Fruit fly (Drosophila melanogaster): Measurements from ENCODE around the gene CG17264.

DNA sequence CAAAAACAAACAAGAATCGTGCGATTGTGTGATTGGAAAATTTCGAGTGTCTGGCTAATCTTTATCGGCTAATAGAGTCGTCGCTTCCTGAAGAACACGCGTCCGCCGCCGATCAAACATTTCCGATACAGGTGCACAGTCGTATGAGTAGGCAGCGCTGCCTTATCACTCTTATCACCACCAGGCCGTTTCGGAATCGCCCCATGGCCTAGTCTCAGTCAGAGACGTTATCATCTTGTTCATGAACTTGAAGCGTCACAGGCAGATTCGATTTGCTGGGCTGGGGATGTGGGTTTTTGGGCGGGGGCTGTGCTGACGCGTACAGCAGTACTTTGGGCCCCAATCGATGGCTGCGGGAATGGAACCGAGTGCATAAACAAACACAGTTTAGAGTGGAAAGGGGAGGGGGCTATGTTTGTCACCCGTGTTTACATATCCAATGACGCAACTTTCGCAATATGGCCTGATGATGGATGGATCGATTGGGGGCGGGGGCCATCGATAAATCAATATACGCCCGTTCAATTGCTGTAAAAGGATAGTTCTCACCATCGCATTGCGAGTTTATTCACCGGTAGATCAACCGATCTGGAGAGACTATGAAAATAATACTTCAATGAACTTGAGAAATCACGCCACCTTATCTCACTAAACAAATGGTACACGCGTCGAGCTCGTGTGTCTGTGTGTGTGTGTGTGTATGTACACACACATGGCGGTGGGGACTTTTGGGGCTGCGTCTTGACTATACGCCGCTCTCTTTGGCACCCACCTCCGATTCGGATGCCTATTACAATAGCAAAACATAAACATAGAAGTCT lies 39.9 kb downstream of the CG17264 start:
- no peak for TF ChIP-seq CG8478 (optimal IDR thresholded peaks at IDR 0.05)
- no peak for TF ChIP-seq CTCF (optimal IDR thresholded peaks at IDR 0.05)
